Worm (Caenorhabditis elegans): ENCODE results near the gene jnk-1.

Gene jnk-1

DNA sequence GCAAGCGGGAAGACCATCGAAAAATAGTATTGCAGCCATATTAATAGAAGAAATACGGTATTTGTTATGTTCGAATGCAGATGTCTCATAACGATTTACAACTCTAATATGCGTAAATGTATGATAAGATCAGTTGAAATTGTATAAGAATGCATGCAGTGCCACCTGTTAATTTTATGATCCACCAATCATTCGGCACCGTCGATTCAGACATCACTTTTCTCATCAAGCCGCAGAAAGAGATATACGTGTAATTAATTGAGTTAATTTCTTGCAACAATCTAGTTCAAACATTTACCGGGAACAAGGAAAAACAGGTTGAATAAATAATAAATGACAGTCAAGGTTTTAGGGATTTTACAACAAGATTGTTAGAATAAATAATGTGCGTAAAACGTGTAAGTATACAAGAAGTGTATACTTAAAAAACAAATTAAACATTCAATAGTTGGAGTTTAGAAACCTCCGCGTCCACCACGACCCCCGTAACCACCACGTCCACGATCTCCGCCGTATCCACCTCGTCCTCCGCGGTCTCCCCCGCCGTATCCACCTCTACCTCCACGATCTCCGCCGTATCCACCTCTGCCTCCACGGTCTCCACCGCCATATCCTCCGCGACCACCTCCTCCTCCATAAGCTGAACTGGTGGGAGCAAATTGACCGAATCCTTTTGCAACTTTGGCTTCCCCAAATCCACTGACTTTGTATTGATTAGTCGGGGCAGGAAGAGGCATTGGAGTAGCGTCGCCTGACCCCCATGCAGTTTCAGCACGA is 16.9 kb downstream of the jnk-1 start:
- TF ChIP-seq zag-1 (tag; optimal IDR thresholded peaks at IDR 0.05) (no peak), eor-1 (tag; optimal IDR thresholded peaks at IDR 0.05) (no peak), nhr-67 (tag; optimal IDR thresholded peaks at IDR 0.05) (no peak), ZK546.5 (tag; optimal IDR thresholded peaks at IDR 0.05) (no peak), sea-2 (GFP tag; optimal IDR thresholded peaks at IDR 0.05) (no peak), ztf-4 (tag; optimal IDR thresholded peaks at IDR 0.05) (no peak), lsy-12 (tag; optimal IDR thresholded peaks at IDR 0.05) (no peak), mdl-1 (tag; optimal IDR thresholded peaks at IDR 0.05) (no peak), nhr-23 (tag; optimal IDR thresholded peaks at IDR 0.05) (no peak), unc-39 (tag; optimal IDR thresholded peaks at IDR 0.05) (no peak), nhr-237 (tag; optimal IDR thresholded peaks at IDR 0.05) (no peak), nhr-28 (tag; optimal IDR thresholded peaks at IDR 0.05) (no peak), pqm-1 (tag; optimal IDR thresholded peaks at IDR 0.05) (no peak)

DNA sequence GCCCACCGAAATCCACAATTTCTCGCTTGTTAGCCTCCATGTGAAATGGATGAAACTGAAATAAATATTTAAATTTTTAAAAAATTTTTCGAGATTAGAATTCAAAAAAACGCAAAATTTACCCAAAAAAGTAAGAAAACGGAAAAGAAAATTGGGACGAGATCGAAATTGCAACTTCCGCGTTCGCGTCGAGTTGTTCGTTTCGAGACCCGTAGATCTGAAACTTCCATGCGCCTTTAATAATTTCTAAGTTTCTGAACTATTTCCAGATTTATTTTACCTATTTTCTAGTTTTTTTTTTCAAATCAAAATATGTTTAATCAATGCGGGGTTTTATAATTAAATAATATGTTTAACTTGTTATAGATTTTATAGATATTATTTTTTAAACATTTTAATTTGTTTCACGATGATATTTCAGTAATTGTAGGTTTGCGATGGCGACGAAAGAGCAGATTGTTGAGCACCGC is 19.7 kb downstream of the jnk-1 start, which contains the start of the genes pgl-1 and him-3:
TSS of gene pgl-1 (minus strand) at position 230 of the 470 bp plus-strand sequence.
TSS of gene him-3 (plus strand) at position 420 of the 470 bp plus-strand sequence.
- TF ChIP-seq pha-4 (tag; optimal IDR thresholded peaks at IDR 0.05) (no peak), mml-1 (tag; optimal IDR thresholded peaks at IDR 0.05) (no peak), jun-1 (tag; optimal IDR thresholded peaks at IDR 0.05) (no peak), nhr-67 (tag; optimal IDR thresholded peaks at IDR 0.05) (no peak), mdl-1 (tag; optimal IDR thresholded peaks at IDR 0.05) (no peak), nhr-25 (tag; optimal IDR thresholded peaks at IDR 0.05) (no peak), lin-15B (tag; optimal IDR thresholded peaks at IDR 0.05) (no peak), R02D3.7 (tag; optimal IDR thresholded peaks at IDR 0.05) (no peak), tbx-2 (tag; optimal IDR thresholded peaks at IDR 0.05) (no peak)

DNA sequence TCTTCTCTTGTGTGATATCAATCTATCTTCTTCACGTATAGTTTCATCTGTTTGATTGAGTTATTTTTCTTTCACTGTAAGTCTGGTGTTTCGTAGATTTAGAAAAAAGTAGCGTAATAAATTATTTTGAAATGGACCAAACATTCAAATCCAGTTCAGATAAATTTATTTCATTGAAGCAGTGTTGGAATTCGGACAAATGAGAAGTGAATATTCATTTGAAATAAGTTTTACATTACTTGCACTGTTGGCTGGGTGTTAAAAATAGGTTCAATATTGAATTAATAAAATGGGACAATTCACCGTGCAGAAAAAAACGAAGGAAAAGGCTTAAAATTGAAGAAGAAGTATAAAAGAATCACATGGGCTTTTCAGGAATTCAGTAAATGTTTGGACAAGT is 21.2 kb downstream of the jnk-1 start:
- no peak for TF ChIP-seq ama-1 (optimal IDR thresholded peaks at IDR 0.05)
- TF ChIP-seq nhr-23 (tag; optimal IDR thresholded peaks at IDR 0.05), result no peak
- TF ChIP-seq nhr-67 (tag; optimal IDR thresholded peaks at IDR 0.05), result no peak
- TF ChIP-seq nhr-43 (tag; optimal IDR thresholded peaks at IDR 0.05; ENCODE audit: poor library complexity, severe bottlenecking), result no peak
- TF ChIP-seq mml-1 (tag; optimal IDR thresholded peaks at IDR 0.05), result no peak
- no peak for TF ChIP-seq unc-39 (tag; optimal IDR thresholded peaks at IDR 0.05)
- no peak for TF ChIP-seq sea-2 (GFP tag; optimal IDR thresholded peaks at IDR 0.05)
- no peak for TF ChIP-seq zag-1 (tag; optimal IDR thresholded peaks at IDR 0.05)
- no peak for TF ChIP-seq ceh-16 (tag; optimal IDR thresholded peaks at IDR 0.05)

DNA sequence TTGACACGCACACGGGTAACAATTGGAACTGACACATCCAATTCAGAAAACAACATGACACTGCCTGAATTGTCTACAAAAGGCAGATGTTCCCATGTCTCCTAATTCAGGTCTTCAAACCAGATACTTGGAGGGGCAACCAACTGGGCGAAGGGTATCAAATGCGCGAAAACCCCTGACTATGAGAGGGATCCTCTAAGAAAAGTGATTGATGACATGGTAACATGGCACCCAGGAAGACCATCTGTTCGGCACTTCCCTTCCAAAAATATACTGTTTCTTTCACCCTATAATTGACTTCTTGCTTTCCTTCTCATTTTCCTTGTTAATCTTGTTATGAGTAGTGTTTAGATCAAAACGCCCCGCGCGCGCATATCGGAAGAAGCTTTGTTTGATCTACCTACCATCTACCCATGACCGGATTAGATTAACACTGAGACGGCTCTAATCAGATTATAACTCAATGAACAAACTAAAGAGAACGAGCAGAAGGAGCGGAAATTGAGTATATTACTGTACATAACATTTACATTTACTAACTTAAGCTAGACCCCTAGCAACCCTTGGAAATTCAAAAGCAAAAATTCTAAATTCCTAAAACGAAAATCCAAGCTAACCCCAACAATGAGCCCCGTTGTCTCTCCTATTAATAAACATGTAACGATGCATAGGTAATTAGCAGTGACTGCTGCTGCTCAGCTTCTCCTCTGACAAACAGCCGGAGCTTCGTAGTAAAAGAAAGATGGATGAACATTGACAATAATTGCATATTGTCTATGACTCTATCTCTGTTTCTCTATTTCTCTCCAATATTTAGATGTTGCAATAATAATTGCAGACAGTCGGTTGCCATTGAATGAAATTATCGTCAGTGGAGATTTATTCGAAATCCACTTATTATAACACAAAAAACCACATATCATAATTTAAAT is 27.3 kb downstream of the jnk-1 start:
- no peak for TF ChIP-seq nhr-28 (tag; optimal IDR thresholded peaks at IDR 0.05)
- TF ChIP-seq ceh-28 (tag; optimal IDR thresholded peaks at IDR 0.05), result no peak
- TF ChIP-seq mml-1 (tag; optimal IDR thresholded peaks at IDR 0.05), result no peak
- no peak for TF ChIP-seq elt-1 (tag; optimal IDR thresholded peaks at IDR 0.05)
- no peak for TF ChIP-seq ceh-9 (tag; optimal IDR thresholded peaks at IDR 0.05)
- TF ChIP-seq nhr-77 (tag; optimal IDR thresholded peaks at IDR 0.05), result no peak
- TF ChIP-seq elt-2 (tag; optimal IDR thresholded peaks at IDR 0.05), result no peak
- TF ChIP-seq zag-1 (tag; optimal IDR thresholded peaks at IDR 0.05), result no peak
- TF ChIP-seq egl-27 (tag; optimal IDR thresholded peaks at IDR 0.05), result no peak
- TF ChIP-seq lin-39 (tag; optimal IDR thresholded peaks at IDR 0.05), result no peak
- no peak for TF ChIP-seq nhr-67 (tag; optimal IDR thresholded peaks at IDR 0.05)
- no peak for TF ChIP-seq skn-1 (tag; optimal IDR thresholded peaks at IDR 0.05)
- no peak for TF ChIP-seq jun-1 (tag; optimal IDR thresholded peaks at IDR 0.05)
- no peak for TF ChIP-seq unc-39 (tag; optimal IDR thresholded peaks at IDR 0.05)
- no peak for TF ChIP-seq elt-3 (tag; optimal IDR thresholded peaks at IDR 0.05)
- TF ChIP-seq nhr-237 (tag; optimal IDR thresholded peaks at IDR 0.05), result no peak
